Fruit fly (Drosophila melanogaster): ENCODE measurements around the gene CG6891.

DNA sequence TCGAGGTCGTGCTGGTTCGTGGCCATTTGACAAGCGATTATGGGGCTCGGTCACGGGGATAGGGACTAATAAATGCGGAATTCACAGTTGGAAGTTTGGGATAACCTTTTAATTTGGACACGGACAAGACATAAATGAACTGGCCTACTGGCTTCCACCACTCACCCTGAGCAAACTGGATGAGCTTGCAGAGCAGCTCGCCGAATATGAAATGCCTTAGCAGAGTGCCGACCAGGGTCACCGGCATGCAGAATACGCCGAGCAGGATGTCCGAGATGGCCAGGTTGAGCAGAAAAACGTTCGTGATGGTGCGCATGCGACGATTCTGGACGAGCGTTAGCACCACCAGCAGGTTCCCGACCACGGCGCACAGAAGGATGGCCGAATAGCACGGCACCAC, 49.5 kb upstream of the CG6891 start, which contains the start of gene CG42302:
- TF ChIP-seq Lpt (GFP tag; optimal IDR thresholded peaks at IDR 0.05) (no peak), Sox14 (GFP tag; optimal IDR thresholded peaks at IDR 0.05) (no peak), Blimp-1 (GFP tag; optimal IDR thresholded peaks at IDR 0.05) (no peak), Eip78C (GFP tag) (no peak), Hr39 (GFP tag; optimal IDR thresholded peaks at IDR 0.05) (no peak), Ets21C (GFP tag; optimal IDR thresholded peaks at IDR 0.05) (no peak), Eip75B (GFP tag; optimal IDR thresholded peaks at IDR 0.05) (no peak), fkh (GFP tag; optimal IDR thresholded peaks at IDR 0.05) (no peak), CG8119 (GFP tag; IDR thresholded peaks at IDR 0.05) (no peak)

Data from whole organism, prepupa.